Fruit fly (Drosophila melanogaster): ENCODE data around the gene Egfrap.

dm6 chr3L:5947110-5947731, 3.2 kb downstream of the Egfrap start:
- TF ChIP-seq CG5204 (GFP tag; optimal IDR thresholded peaks at IDR 0.05) (no peak), CG11617 (GFP tag; optimal IDR thresholded peaks at IDR 0.05) (no peak), Hr96 (GFP tag; optimal IDR thresholded peaks at IDR 0.05) (no peak), tj (GFP tag; optimal IDR thresholded peaks at IDR 0.05) (no peak), Mnt (GFP tag; optimal IDR thresholded peaks at IDR 0.05) (no peak), cnc (optimal IDR thresholded peaks at IDR 0.05) (no peak), CG7045 (GFP tag; optimal IDR thresholded peaks at IDR 0.05) (no peak), kay (GFP tag; ENCODE audit: borderline replicate concordance) (no peak), ovo (GFP tag; optimal IDR thresholded peaks at IDR 0.05) (no peak), cic (GFP tag; optimal IDR thresholded peaks at IDR 0.05) (no peak), Clk (GFP tag; optimal IDR thresholded peaks at IDR 0.05) (no peak), CG12768 (GFP tag; optimal IDR thresholded peaks at IDR 0.05) (no peak)
